Worm (Caenorhabditis elegans) whole organism, early embryonic: Measurements from ENCODE around the gene C16A11.2.

Experiments
- ceh-13 ChIP-seq: fragments of 200-800 bp; sonication (Bioruptor generic); optimal IDR thresholded peaks from 2 replicates; lab custom pipeline; 2018; ENCODE audit warnings: mild to moderate bottlenecking, missing genetic modification characterization, missing compliant biosample characterization
- tbx-11 ChIP-seq: fragments of 200-800 bp; sonication (Bioruptor generic); IDR thresholded peaks from 2 replicates; pipeline ENCODE4 v1.3.6; 2022; ENCODE audit warnings: missing genetic modification characterization, missing compliant biosample characterization

DNA sequence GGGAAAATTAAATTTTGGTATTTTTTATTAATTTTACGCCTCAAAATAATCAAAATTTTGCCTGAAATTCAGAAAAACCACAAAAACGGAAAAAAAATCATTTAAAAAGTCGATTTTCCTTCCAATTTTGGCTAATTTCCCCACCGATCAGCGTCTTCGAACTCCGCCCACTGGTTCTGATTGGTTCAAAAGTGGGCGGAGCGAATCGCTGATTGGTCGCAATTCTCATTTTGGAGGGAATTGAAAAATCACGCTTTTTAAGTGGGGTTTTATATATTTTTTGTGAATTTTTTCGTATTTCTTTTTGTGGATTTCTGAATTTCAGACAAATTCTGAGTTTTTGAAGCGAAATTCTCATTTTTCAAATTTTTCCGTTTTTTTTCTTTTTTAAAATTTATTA lies 48.9 kb downstream of the C16A11.2 start:
- TF ChIP-seq ceh-13 (GFP tag; lab: Kevin White, UChicago), result no peak
- TF ChIP-seq tbx-11 (GFP tag; lab: Robert Waterston, UW), result no peak
